Fruit fly (Drosophila melanogaster): ENCODE measurements around the gene gt.

- TF ChIP-seq CG8478 (optimal IDR thresholded peaks at IDR 0.05) (no peak), CTCF (optimal IDR thresholded peaks at IDR 0.05) (no peak)
Measured at dm6 chrX:2383121-2383848, 45.5 kb downstream of the gt start.

Data from S2 (cell line).